Fruit fly (Drosophila melanogaster): ENCODE data around the gene Ptp10D.

DNA sequence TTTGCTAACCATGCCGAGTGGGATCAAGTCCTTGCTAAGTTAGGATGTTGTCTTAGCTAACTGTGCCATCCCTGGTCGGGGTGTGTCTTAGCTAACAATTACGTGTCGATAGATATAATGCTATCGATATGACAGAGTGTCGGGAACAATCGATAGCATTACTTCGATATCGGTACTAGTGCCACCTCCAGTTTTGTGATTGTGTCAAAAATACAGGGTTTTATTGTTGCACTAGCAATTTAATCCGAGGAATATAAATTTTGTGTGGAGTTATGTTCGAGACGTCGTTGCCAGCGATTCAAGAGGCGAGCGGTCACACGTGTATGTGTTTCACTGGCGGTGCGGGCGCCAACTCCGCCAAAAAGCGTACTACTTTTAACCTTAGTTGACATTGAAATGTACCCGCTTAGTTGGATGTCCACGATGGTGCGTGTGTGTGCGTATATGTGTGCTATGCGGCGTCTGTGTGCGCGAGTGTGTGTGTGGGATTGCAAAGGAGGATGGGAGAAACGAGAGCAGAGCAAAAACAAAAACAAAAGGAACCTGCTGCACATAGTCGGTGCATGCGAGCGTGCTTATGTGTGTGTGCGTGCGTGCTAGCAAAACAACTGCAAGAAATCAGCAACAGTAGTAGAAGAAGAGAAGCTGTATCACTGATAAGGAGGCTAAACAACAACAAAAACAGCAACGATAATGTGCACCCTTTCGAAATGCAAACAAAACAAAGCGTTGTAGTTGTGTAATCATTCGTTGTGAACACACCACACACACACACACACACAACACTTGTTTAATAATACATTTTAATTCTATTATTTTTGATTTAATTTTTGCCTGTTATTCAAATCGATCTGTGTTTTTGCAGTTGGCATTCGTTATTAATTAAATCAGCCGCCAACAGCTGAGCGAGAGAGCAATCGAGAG, 73.4 kb downstream of the Ptp10D start, which contains the start of gene PhKgamma:
- no peak for TF ChIP-seq usp (GFP tag; optimal IDR thresholded peaks at IDR 0.05)
- no peak for TF ChIP-seq psq (optimal IDR thresholded peaks at IDR 0.05)
- no peak for TF ChIP-seq pan (optimal IDR thresholded peaks at IDR 0.05)
